Fruit fly (Drosophila melanogaster) whole organism, embryonic: ENCODE measurements around the gene CG31463.

Experiments
- Aef1 ChIP-seq: fragments of 200-800 bp; sonication (Bioruptor generic); IDR thresholded peaks from 3 replicates; pipeline ENCODE4 v1.3.6; 2022; ENCODE audit warnings: missing biosample characterization, missing genetic modification characterization
- Atf-2 ChIP-seq: fragments of 200-800 bp; sonication (Bioruptor generic); optimal IDR thresholded peaks from 2 replicates; lab custom pipeline; 2016; ENCODE audit warnings: missing biosample characterization, missing genetic modification characterization
- C15 ChIP-seq: fragments of 200-800 bp; sonication (Bioruptor generic); IDR thresholded peaks from 3 replicates; pipeline ENCODE4 v1.3.6; 2022; ENCODE audit warnings: missing biosample characterization, missing genetic modification characterization
- CG1024 ChIP-seq: fragments of 200-800 bp; sonication (Bioruptor generic); IDR thresholded peaks from 2 replicates; pipeline ENCODE4 v1.3.6; 2022; ENCODE audit warnings: missing biosample characterization, missing genetic modification characterization
- CG10979 ChIP-seq: fragments of 200-800 bp; sonication (Bioruptor generic); optimal IDR thresholded peaks from 2 replicates; lab custom pipeline; 2018; ENCODE audit warnings: missing biosample characterization, mild to moderate bottlenecking, missing genetic modification characterization, moderate library complexity
- CG11247 ChIP-seq: fragments of 200-800 bp; sonication (Bioruptor generic); IDR thresholded peaks from 2 replicates; pipeline ENCODE4 v1.3.6; 2022; ENCODE audit warnings: missing biosample characterization, missing genetic modification characterization
- CG12071 ChIP-seq: fragments of 200-800 bp; sonication (Bioruptor generic); optimal IDR thresholded peaks from 3 replicates; lab custom pipeline; 2018; ENCODE audit warnings: missing biosample characterization, mild to moderate bottlenecking, missing genetic modification characterization
- CG12155 ChIP-seq: fragments of 200-800 bp; sonication (Bioruptor generic); optimal IDR thresholded peaks from 3 replicates; lab custom pipeline; 2016; ENCODE audit warnings: missing biosample characterization, missing genetic modification characterization
- CG1233 ChIP-seq: fragments of 200-800 bp; sonication (Bioruptor generic); optimal IDR thresholded peaks from 4 replicates; lab custom pipeline; 2018; ENCODE audit warnings: missing biosample characterization, mild to moderate bottlenecking, missing genetic modification characterization
- CG13123 ChIP-seq: fragments of 200-800 bp; sonication (Bioruptor generic); optimal IDR thresholded peaks from 2 replicates; lab custom pipeline; 2016; ENCODE audit warnings: missing biosample characterization, missing genetic modification characterization
- CG14965 ChIP-seq: fragments of 200-800 bp; sonication (Bioruptor generic); optimal IDR thresholded peaks from 2 replicates; lab custom pipeline; 2016; ENCODE audit warnings: missing biosample characterization, missing genetic modification characterization, borderline replicate concordance
- CG15601 ChIP-seq: fragments of 200-800 bp; sonication (Bioruptor generic); optimal IDR thresholded peaks from 3 replicates; lab custom pipeline; 2019; ENCODE audit warnings: missing biosample characterization, mild to moderate bottlenecking, missing genetic modification characterization, moderate library complexity
- CG16813 ChIP-seq: fragments of 200-800 bp; sonication (Bioruptor generic); IDR thresholded peaks from 3 replicates; pipeline ENCODE4 v1.3.6; 2022; ENCODE audit warnings: missing biosample characterization, missing genetic modification characterization; ENCODE audit not compliant: partially characterized antibody
- CG17912 ChIP-seq: fragments of 200-800 bp; sonication (Bioruptor generic); optimal IDR thresholded peaks from 2 replicates; lab custom pipeline; 2018; ENCODE audit warnings: missing biosample characterization, mild to moderate bottlenecking, missing genetic modification characterization
- CG1792 ChIP-seq: fragments of 200-800 bp; sonication (Bioruptor generic); optimal IDR thresholded peaks from 2 replicates; lab custom pipeline; 2016; ENCODE audit warnings: missing biosample characterization, missing genetic modification characterization
- CG30431 ChIP-seq: fragments of 200-800 bp; sonication (Bioruptor generic); optimal IDR thresholded peaks from 2 replicates; lab custom pipeline; 2017; ENCODE audit warnings: missing biosample characterization, missing genetic modification characterization
- CG31224 ChIP-seq: fragments of 200-800 bp; sonication (Bioruptor generic); IDR thresholded peaks from 2 replicates; pipeline ENCODE4 v1.3.6; 2022; ENCODE audit warnings: missing biosample characterization, missing genetic modification characterization
- CG33557 ChIP-seq: fragments of 200-800 bp; sonication (Bioruptor generic); optimal IDR thresholded peaks from 2 replicates; lab custom pipeline; 2019; ENCODE audit warnings: missing biosample characterization, mild to moderate bottlenecking, missing genetic modification characterization, moderate library complexity
- CG4854 ChIP-seq: fragments of 200-800 bp; sonication (Bioruptor generic); optimal IDR thresholded peaks from 2 replicates; lab custom pipeline; 2016; ENCODE audit warnings: missing biosample characterization, missing genetic modification characterization, inconsistent platforms
- CG7372 ChIP-seq: fragments of 200-800 bp; sonication (Bioruptor generic); IDR thresholded peaks from 2 replicates; pipeline ENCODE4 v1.3.6; 2022; ENCODE audit warnings: missing biosample characterization, missing genetic modification characterization
- CG7928 ChIP-seq: fragments of 200-800 bp; sonication (Bioruptor generic); optimal IDR thresholded peaks from 2 replicates; lab custom pipeline; 2017; ENCODE audit warnings: missing biosample characterization, mild to moderate bottlenecking, missing genetic modification characterization
- CG7987 ChIP-seq: fragments of 200-800 bp; sonication (Bioruptor generic); optimal IDR thresholded peaks from 2 replicates; lab custom pipeline; 2018; ENCODE audit warnings: missing biosample characterization, mild to moderate bottlenecking, missing genetic modification characterization, moderate library complexity
- Deaf1 ChIP-seq: fragments of 200-800 bp; optimal IDR thresholded peaks from 3 replicates; lab custom pipeline; 2019; ENCODE audit warnings: missing biosample characterization, mild to moderate bottlenecking, missing genetic modification characterization, moderate library complexity
- Hand ChIP-seq: fragments of 200-800 bp; sonication (Bioruptor generic); optimal IDR thresholded peaks from 2 replicates; lab custom pipeline; 2017; ENCODE audit warnings: mild to moderate bottlenecking, missing biosample characterization, missing genetic modification reagents, missing genetic modification characterization
- Hr78 ChIP-seq, 2 experiments: fragments of 200-800 bp in 1 of 2; fragments of >200 bp in 1 of 2; sonication (Bioruptor generic) in 1 of 2; optimal IDR thresholded peaks; 2 replicates each; lab custom pipeline; 2017 to 2019; ENCODE audit warnings: missing biosample characterization in 2 of 2, missing genetic modification characterization in 2 of 2, mild to moderate bottlenecking in 1 of 2, moderate library complexity in 1 of 2
- MESR4 ChIP-seq: fragments of 200-800 bp; sonication (Bioruptor generic); optimal IDR thresholded peaks from 2 replicates; lab custom pipeline; 2018; ENCODE audit warnings: missing biosample characterization, mild to moderate bottlenecking, missing genetic modification characterization, moderate library complexity
- abd-A ChIP-seq: fragments of 200-800 bp; sonication (Bioruptor generic); optimal IDR thresholded peaks from 3 replicates; lab custom pipeline; 2019; ENCODE audit warnings: missing biosample characterization, mild to moderate bottlenecking, missing genetic modification characterization, moderate library complexity
- bab2 ChIP-seq: fragments of 200-800 bp; sonication (Bioruptor generic); optimal IDR thresholded peaks from 2 replicates; lab custom pipeline; 2016; ENCODE audit warnings: missing biosample characterization, missing genetic modification characterization
- bbx ChIP-seq: fragments of 200-800 bp; sonication (Bioruptor generic); IDR thresholded peaks from 2 replicates; pipeline ENCODE4 v1.3.6; 2022; ENCODE audit warnings: missing biosample characterization, missing genetic modification characterization; ENCODE audit not compliant: partially characterized antibody
- bigmax ChIP-seq: fragments of 200-800 bp; sonication (Bioruptor generic); optimal IDR thresholded peaks from 2 replicates; lab custom pipeline; 2018; ENCODE audit warnings: missing biosample characterization, mild to moderate bottlenecking, missing genetic modification characterization
- crol ChIP-seq: fragments of 200-800 bp; sonication (Bioruptor generic); IDR thresholded peaks from 2 replicates; pipeline ENCODE4 v1.3.6; 2022; ENCODE audit warnings: missing biosample characterization, missing genetic modification characterization
- da ChIP-seq: fragments of 200-800 bp; sonication (Bioruptor generic); optimal IDR thresholded peaks from 2 replicates; lab custom pipeline; 2016; ENCODE audit warnings: missing biosample characterization, missing genetic modification characterization
- dm ChIP-seq: fragments of 200-800 bp; sonication (Bioruptor generic); optimal IDR thresholded peaks from 3 replicates; lab custom pipeline; 2016; ENCODE audit warnings: missing biosample characterization, missing genetic modification characterization
- fd3F ChIP-seq: fragments of 200-800 bp; sonication (Bioruptor generic); optimal IDR thresholded peaks from 2 replicates; lab custom pipeline; 2018; ENCODE audit warnings: missing biosample characterization, mild to moderate bottlenecking, missing genetic modification characterization, moderate library complexity
- fd64A ChIP-seq: fragments of 200-800 bp; sonication (Bioruptor generic); optimal IDR thresholded peaks from 3 replicates; lab custom pipeline; 2018; ENCODE audit warnings: missing biosample characterization, mild to moderate bottlenecking, missing genetic modification characterization
- fu2 ChIP-seq: fragments of 200-800 bp; sonication (Bioruptor generic); optimal IDR thresholded peaks from 2 replicates; lab custom pipeline; 2016; ENCODE audit warnings: missing biosample characterization, missing genetic modification characterization
- kah ChIP-seq: fragments of 200-800 bp; sonication (Bioruptor generic); optimal IDR thresholded peaks from 2 replicates; lab custom pipeline; 2018; ENCODE audit warnings: missing biosample characterization, mild to moderate bottlenecking, missing genetic modification characterization
- ken ChIP-seq: fragments of 200-800 bp; sonication (Bioruptor generic); IDR thresholded peaks from 3 replicates; pipeline ENCODE4 v1.3.6; 2022; ENCODE audit warnings: missing biosample characterization, missing genetic modification characterization
- knrl ChIP-seq: fragments of 200-800 bp; sonication (Bioruptor generic); IDR thresholded peaks from 3 replicates; pipeline ENCODE4 v1.3.6; 2022; ENCODE audit warnings: missing biosample characterization, missing genetic modification characterization; ENCODE audit not compliant: partially characterized antibody
- nerfin-2 ChIP-seq: fragments of 200-800 bp; sonication (Bioruptor generic); IDR thresholded peaks from 2 replicates; pipeline ENCODE4 v1.3.6; 2022; ENCODE audit warnings: missing biosample characterization, missing genetic modification characterization; ENCODE audit not compliant: partially characterized antibody
- pnt ChIP-seq: fragments of 200-800 bp; sonication (Bioruptor generic); optimal IDR thresholded peaks from 3 replicates; lab custom pipeline; 2016; ENCODE audit warnings: missing biosample characterization, missing genetic modification characterization
- prd ChIP-seq, 3 experiments: fragments of >200 bp in 2 of 3; fragments of 200-800 bp in 1 of 3; sonication (Bioruptor generic) in 1 of 3; optimal IDR thresholded peaks in 2 of 3; IDR thresholded peaks in 1 of 3; 2 replicates in 2 of 3; 3 replicates in 1 of 3; pipeline versions ENCODE4 v1.3.6 to Lab custom; 2017 to 2022; ENCODE audit warnings: missing biosample characterization in 1 of 3, missing genetic modification characterization in 1 of 3
- shn ChIP-seq: fragments of 200-800 bp; sonication (Bioruptor generic); optimal IDR thresholded peaks from 3 replicates; lab custom pipeline; 2016; ENCODE audit warnings: missing biosample characterization, missing genetic modification characterization
- stwl ChIP-seq: fragments of 200-800 bp; sonication (Bioruptor generic); optimal IDR thresholded peaks from 3 replicates; lab custom pipeline; 2018; ENCODE audit warnings: missing biosample characterization, mild to moderate bottlenecking, missing genetic modification characterization, moderate library complexity
- sug ChIP-seq: fragments of 200-800 bp; optimal IDR thresholded peaks from 2 replicates; lab custom pipeline; 2019; ENCODE audit warnings: missing biosample characterization, mild to moderate bottlenecking, missing genetic modification characterization, moderate library complexity
- trem ChIP-seq: fragments of 200-800 bp; optimal IDR thresholded peaks from 3 replicates; lab custom pipeline; 2019; ENCODE audit warnings: missing biosample characterization, mild to moderate bottlenecking, missing genetic modification characterization, moderate library complexity
- tx ChIP-seq: fragments of 200-800 bp; sonication (Bioruptor generic); optimal IDR thresholded peaks from 2 replicates; lab custom pipeline; 2016; ENCODE audit warnings: missing biosample characterization, missing genetic modification characterization
- unc-4 ChIP-seq: fragments of 200-800 bp; sonication (Bioruptor generic); IDR thresholded peaks from 2 replicates; pipeline ENCODE4 v1.3.6; 2022; ENCODE audit warnings: missing biosample characterization, missing genetic modification characterization; ENCODE audit not compliant: partially characterized antibody
- vvl ChIP-seq: fragments of 200-800 bp; sonication (Bioruptor generic); IDR thresholded peaks from 2 replicates; pipeline ENCODE4 v1.3.6; 2022; ENCODE audit warnings: missing biosample characterization, missing genetic modification characterization
- wdn ChIP-seq: fragments of 200-800 bp; sonication (Bioruptor generic); IDR thresholded peaks from 2 replicates; pipeline ENCODE4 v1.3.6; 2022; ENCODE audit warnings: missing biosample characterization, missing genetic modification characterization

CG31463 gene

DNA sequence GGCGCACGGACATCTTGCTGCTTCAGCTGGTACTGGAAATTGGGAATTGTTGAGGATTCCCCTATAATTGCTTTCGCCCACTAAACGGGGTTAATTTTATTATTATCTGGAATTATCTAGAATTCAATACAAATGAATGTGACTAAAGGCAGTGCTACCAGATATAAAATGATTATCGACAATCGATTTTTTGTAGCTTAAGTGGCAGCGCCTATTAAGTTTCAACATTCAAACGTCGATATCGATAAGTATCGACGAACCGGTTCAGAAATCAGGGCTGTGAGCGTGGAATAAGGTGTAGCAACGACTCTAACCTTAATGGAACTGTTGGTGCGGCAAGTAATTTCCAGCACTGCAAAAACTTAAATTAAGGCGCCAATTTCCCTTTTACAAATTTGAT is 13.0 kb downstream of the CG31463 start, which contains the start of gene Sgt1 (continued):
- no peak for TF ChIP-seq wdn (GFP tag; lab: Robert Waterston, UW)
- TF ChIP-seq vvl (GFP tag; lab: Robert Waterston, UW): peak; percentile 57
- no peak for TF ChIP-seq kah (GFP tag; lab: Kevin White, UChicago)
- no peak for TF ChIP-seq CG13123
- peak; percentile 31 for TF ChIP-seq tx (GFP tag; lab: Kevin White, UChicago)
- no peak for TF ChIP-seq Hand (GFP tag; lab: Kevin White, UChicago)
- TF ChIP-seq CG7987 (GFP tag; lab: Kevin White, UChicago): peak; percentile 39
- TF ChIP-seq nerfin-2 (GFP tag; lab: Robert Waterston, UW): peak; percentile 89
- TF ChIP-seq CG15601 (tag; lab: Kevin White, UChicago): peak; percentile 59
- TF ChIP-seq CG17912 (GFP tag; lab: Kevin White, UChicago): peak; percentile 30
- TF ChIP-seq Atf-2: no peak
- peak; percentile 93 for TF ChIP-seq trem (tag; lab: Kevin White, UChicago)
- TF ChIP-seq bab2: peak; percentile 41
- TF ChIP-seq Deaf1 (tag; lab: Kevin White, UChicago): no peak
- peak; percentile 94 for TF ChIP-seq CG7928 (GFP tag; lab: Kevin White, UChicago)
- no peak for TF ChIP-seq CG30431
- peak; percentile 57 for TF ChIP-seq CG1792 (GFP tag; lab: Kevin White, UChicago)
- peak; percentile 94 for TF ChIP-seq MESR4
- TF ChIP-seq CG1024 (GFP tag; lab: Robert Waterston, UW): no peak
- no peak for TF ChIP-seq CG10979
- peak; percentile 50 for TF ChIP-seq bigmax (GFP tag; lab: Kevin White, UChicago)
- no peak for TF ChIP-seq CG7372 (GFP tag; lab: Robert Waterston, UW)
- no peak for TF ChIP-seq CG33557 (GFP tag; lab: Kevin White, UChicago)
- TF ChIP-seq C15 (GFP tag; lab: Robert Waterston, UW): no peak
- TF ChIP-seq fu2 (GFP tag; lab: Kevin White, UChicago): no peak
- peak; percentile 41 for TF ChIP-seq dm (GFP tag; lab: Kevin White, UChicago)
- TF ChIP-seq stwl (tag; lab: Kevin White, UChicago): peak; percentile 96
- no peak for TF ChIP-seq prd (optimal IDR thresholded peaks at IDR 0.05; lab: Kevin White, UChicago)
- no peak for TF ChIP-seq prd (GFP tag; IDR thresholded peaks at IDR 0.05; lab: Robert Waterston, UW)
- TF ChIP-seq CG4854 (GFP tag; lab: Kevin White, UChicago): peak; percentile 6
- TF ChIP-seq Aef1: 0 out of 3 replicates have a peak, but pooled peaks have one; percentile 25
- TF ChIP-seq fd64A (GFP tag; lab: Kevin White, UChicago): no peak
- TF ChIP-seq bbx: peak; percentile 92
- TF ChIP-seq CG12071 (GFP tag; lab: Kevin White, UChicago): no peak
- TF ChIP-seq knrl: peak; percentile 74
- peak; percentile 81 for TF ChIP-seq CG16813 (GFP tag; lab: Robert Waterston, UW)
- no peak for TF ChIP-seq crol
- TF ChIP-seq CG14965 (GFP tag; lab: Kevin White, UChicago): no peak
- peak; percentile 44 for TF ChIP-seq CG12155 (GFP tag; lab: Kevin White, UChicago)
- TF ChIP-seq pnt (GFP tag; lab: Kevin White, UChicago): no peak
- TF ChIP-seq fd3F (GFP tag; lab: Kevin White, UChicago): no peak
- peak; percentile 35; the same call in 1 of the 2 replicates for TF ChIP-seq CG11247 (GFP tag; lab: Robert Waterston, UW)
- TF ChIP-seq Hr78 (GFP tag; optimal IDR thresholded peaks at IDR 0.05; lab: Kevin White, UChicago): no peak
- no peak for TF ChIP-seq CG31224 (GFP tag; lab: Robert Waterston, UW)
- 0 out of 3 replicates have a peak, but pooled peaks have one; percentile 54 for TF ChIP-seq ken (GFP tag; lab: Robert Waterston, UW)
- no peak for TF ChIP-seq CG1233
- TF ChIP-seq unc-4 (GFP tag; lab: Robert Waterston, UW): peak; percentile 78
- TF ChIP-seq da (GFP tag; lab: Kevin White, UChicago): no peak
- TF ChIP-seq shn (GFP tag; lab: Kevin White, UChicago): peak; percentile 50
- peak; percentile 75 for TF ChIP-seq sug (tag; lab: Kevin White, UChicago)
- no peak for TF ChIP-seq abd-A
